Worm (Caenorhabditis elegans): ENCODE data around the gene T27E4.7.

Gene T27E4.7

DNA sequence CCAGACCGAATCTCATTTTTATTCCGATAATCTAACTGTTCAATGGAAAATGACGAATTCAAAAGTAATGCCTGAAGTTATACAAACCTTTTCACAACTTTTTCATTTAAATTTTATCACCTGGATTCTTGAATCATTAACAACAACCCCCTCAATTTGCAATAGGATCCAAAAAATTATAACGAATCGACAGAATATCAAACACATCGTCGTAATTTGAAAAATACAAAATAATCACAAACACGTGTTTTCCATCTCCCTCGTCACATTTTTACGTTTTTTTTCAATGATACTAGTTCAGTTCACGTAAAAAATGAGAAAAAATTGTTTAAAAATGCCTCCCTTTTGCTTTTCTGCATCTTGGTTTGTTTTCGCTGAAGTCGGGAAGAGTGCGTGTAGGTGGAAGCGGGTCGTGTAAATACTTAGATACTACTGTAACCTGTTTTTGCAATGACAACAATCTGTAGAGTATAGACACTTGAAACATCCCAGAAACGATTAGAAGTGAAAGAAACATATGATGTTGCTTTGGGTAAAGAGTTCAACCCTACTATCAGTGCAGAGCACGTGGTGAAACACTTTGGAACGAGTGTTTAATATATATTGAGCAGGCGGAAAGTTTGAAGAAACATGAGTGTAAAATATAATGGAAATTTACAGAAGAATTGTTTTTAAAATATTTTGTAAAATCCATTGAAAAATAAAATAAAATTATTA, 2.6 kb downstream of the T27E4.7 start, which contains the start of gene oac-50:
oac-50 (minus strand) TSS at position 219 of the 717 bp plus-strand sequence.
- TF ChIP-seq nhr-11 (tag; optimal IDR thresholded peaks at IDR 0.05) (no peak), egl-5 (tag; optimal IDR thresholded peaks at IDR 0.05) (no peak), mdl-1 (tag; optimal IDR thresholded peaks at IDR 0.05) (no peak), elt-1 (tag; optimal IDR thresholded peaks at IDR 0.05) (no peak), nhr-43 (tag; optimal IDR thresholded peaks at IDR 0.05; ENCODE audit: poor library complexity, severe bottlenecking) (no peak), nhr-77 (tag; optimal IDR thresholded peaks at IDR 0.05) (no peak), skn-1 (tag; optimal IDR thresholded peaks at IDR 0.05) (no peak), pha-4 (tag; optimal IDR thresholded peaks at IDR 0.05) (peak; percentile 82), ceh-9 (tag; optimal IDR thresholded peaks at IDR 0.05) (no peak), nhr-76 (tag; optimal IDR thresholded peaks at IDR 0.05) (no peak), R02D3.7 (tag; optimal IDR thresholded peaks at IDR 0.05) (no peak), tbx-2 (tag; optimal IDR thresholded peaks at IDR 0.05) (no peak), jun-1 (tag; optimal IDR thresholded peaks at IDR 0.05) (no peak), elt-2 (tag; optimal IDR thresholded peaks at IDR 0.05) (peak; percentile 55), zag-1 (tag; optimal IDR thresholded peaks at IDR 0.05) (no peak), nhr-237 (tag; optimal IDR thresholded peaks at IDR 0.05) (no peak), mml-1 (tag; optimal IDR thresholded peaks at IDR 0.05) (no peak), hmg-11 (tag; optimal IDR thresholded peaks at IDR 0.05) (no peak), pqm-1 (tag; optimal IDR thresholded peaks at IDR 0.05) (peak; percentile 79), sea-2 (GFP tag; optimal IDR thresholded peaks at IDR 0.05) (no peak), ztf-4 (tag; optimal IDR thresholded peaks at IDR 0.05) (no peak), ceh-28 (tag; optimal IDR thresholded peaks at IDR 0.05) (no peak), lin-15B (tag; optimal IDR thresholded peaks at IDR 0.05) (no peak), unc-39 (tag; optimal IDR thresholded peaks at IDR 0.05) (no peak), daf-12 (tag; optimal IDR thresholded peaks at IDR 0.05) (no peak), lin-39 (tag; optimal IDR thresholded peaks at IDR 0.05) (no peak), ZK546.5 (tag; optimal IDR thresholded peaks at IDR 0.05) (no peak)

DNA sequence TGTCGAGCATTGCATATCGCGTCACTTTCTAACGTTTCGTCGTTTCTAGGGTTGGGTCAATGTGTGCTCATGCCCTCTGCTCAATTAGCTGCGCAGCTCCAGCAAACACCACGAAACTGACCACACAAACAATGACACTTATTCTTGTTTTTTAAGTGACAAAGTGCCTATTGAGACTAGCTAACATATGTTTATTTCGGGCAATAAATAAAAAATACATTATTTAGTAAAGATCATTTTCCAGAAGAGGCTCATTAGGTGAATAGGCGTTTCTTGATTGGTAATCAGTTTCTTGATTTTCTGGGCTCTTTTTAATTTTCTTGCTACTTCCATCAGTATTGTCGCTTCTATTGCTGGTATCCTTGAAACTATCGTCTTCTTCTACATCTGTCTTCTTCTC, 6.4 kb downstream of the T27E4.7 start, which contains the start of gene T27E4.5:
T27E4.5 (minus strand) TSS at position 101 of the 400 bp plus-strand sequence.
- no peak for TF ChIP-seq nfya-1 (tag; optimal IDR thresholded peaks at IDR 0.05; ENCODE audit: insufficient read depth)
- no peak for TF ChIP-seq jun-1 (tag; optimal IDR thresholded peaks at IDR 0.05)
- no peak for TF ChIP-seq ceh-28 (tag; optimal IDR thresholded peaks at IDR 0.05)
- no peak for TF ChIP-seq unc-39 (tag; optimal IDR thresholded peaks at IDR 0.05)
- no peak for TF ChIP-seq ceh-9 (tag; optimal IDR thresholded peaks at IDR 0.05)
- TF ChIP-seq zag-1 (tag; optimal IDR thresholded peaks at IDR 0.05), result no peak
- no peak for TF ChIP-seq eor-1 (tag; optimal IDR thresholded peaks at IDR 0.05)
- TF ChIP-seq daf-12 (tag; optimal IDR thresholded peaks at IDR 0.05), result no peak
- no peak for TF ChIP-seq egl-5 (tag; optimal IDR thresholded peaks at IDR 0.05)
- no peak for TF ChIP-seq nhr-77 (tag; optimal IDR thresholded peaks at IDR 0.05)
- no peak for TF ChIP-seq skn-1 (tag; optimal IDR thresholded peaks at IDR 0.05)
- no peak for TF ChIP-seq fkh-2 (tag; optimal IDR thresholded peaks at IDR 0.05)
- no peak for TF ChIP-seq nhr-12 (tag; optimal IDR thresholded peaks at IDR 0.05)
- no peak for TF ChIP-seq nhr-43 (tag; optimal IDR thresholded peaks at IDR 0.05; ENCODE audit: poor library complexity, severe bottlenecking)
- TF ChIP-seq nhr-11 (tag; optimal IDR thresholded peaks at IDR 0.05), result no peak

DNA sequence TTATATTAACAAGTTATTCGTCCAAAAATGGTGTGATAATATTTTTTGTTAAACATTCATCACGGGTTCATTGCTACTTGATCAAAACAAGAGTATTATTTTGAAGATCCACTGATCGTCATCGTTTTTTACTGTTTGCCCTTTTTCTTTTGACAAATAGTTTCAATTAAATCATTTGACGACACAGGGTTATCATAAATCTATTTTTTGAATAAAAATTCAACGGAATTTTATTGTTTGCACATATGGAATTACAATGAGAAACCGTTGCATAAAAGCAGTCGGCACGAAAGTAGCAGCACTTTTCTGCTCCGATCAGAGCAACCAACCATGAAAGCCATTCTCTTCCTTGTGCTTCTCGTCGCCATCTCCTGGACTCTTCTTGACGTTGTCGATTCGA, 8.4 kb downstream of the T27E4.7 start, which contains the start of gene fip-2:
fip-2 (plus strand) TSS at position 301 of the 400 bp plus-strand sequence.
- TF ChIP-seq ZK546.5 (tag; optimal IDR thresholded peaks at IDR 0.05), result no peak
- TF ChIP-seq zag-1 (tag; optimal IDR thresholded peaks at IDR 0.05), result no peak
- TF ChIP-seq nhr-12 (tag; optimal IDR thresholded peaks at IDR 0.05), result no peak
- no peak for TF ChIP-seq nhr-237 (tag; optimal IDR thresholded peaks at IDR 0.05)
- no peak for TF ChIP-seq ztf-11 (tag; optimal IDR thresholded peaks at IDR 0.05)
- no peak for TF ChIP-seq nhr-77 (tag; optimal IDR thresholded peaks at IDR 0.05)
- TF ChIP-seq unc-39 (tag; optimal IDR thresholded peaks at IDR 0.05), result no peak

DNA sequence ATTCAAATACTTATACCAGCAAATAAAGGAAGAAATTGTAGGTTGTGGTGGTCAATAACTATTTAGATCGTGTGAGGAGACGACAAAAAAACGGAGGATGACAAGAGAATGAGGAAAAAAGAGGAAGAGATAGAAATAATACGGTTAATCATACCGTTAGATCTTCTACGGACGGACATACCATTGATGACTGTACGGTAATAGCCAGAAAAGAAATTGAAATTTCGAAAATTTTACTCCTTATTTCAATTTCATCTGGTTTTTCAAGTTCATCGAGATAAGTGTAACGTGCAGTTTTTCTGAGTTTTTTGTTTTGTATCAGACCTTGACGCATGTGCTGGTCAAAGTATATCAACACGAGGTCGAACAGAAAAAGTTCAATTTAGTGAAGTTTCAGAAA, 10.2 kb downstream of the T27E4.7 start:
- TF ChIP-seq mdl-1 (tag; optimal IDR thresholded peaks at IDR 0.05), result no peak
- no peak for TF ChIP-seq nhr-12 (tag; optimal IDR thresholded peaks at IDR 0.05)
- peak; percentile 87 for TF ChIP-seq elt-1 (tag; optimal IDR thresholded peaks at IDR 0.05)
- TF ChIP-seq nhr-77 (tag; optimal IDR thresholded peaks at IDR 0.05), result no peak
- TF ChIP-seq daf-12 (tag; optimal IDR thresholded peaks at IDR 0.05), result no peak

DNA sequence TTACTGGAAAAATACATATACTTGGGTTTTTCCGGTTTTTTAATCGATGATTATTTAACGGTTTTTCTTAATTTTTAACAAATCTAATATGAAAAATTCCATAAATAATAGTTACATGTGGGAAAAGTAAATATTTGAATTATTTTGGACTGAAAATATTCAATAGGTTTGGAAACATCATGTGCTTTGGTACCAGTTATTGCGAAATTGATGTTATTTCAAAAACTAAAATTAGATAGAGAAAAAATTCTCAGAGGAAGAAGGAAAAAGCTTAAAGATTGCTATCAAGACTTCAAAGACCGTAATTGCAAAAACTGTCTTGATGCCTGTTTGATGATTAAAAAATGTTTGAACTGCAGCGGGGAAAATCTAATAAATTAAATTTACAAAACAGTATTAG, 11.1 kb downstream of the T27E4.7 start:
- TF ChIP-seq nhr-76 (tag; optimal IDR thresholded peaks at IDR 0.05) (no peak), pha-4 (tag; optimal IDR thresholded peaks at IDR 0.05) (no peak)
